Worm (Caenorhabditis elegans) whole organism, mixed stage, embryonic: ENCODE measurements around the gene ZK354.6.
"Not testable (repeated sequence)": the region's sequence is repeated elsewhere in the genome, so short reads cannot be mapped to it uniquely, and the experiment has no call there.

Experiments used
- bed-3 ChIP-seq: fragments of 200-800 bp; sonication (Bioruptor generic); optimal IDR thresholded peaks from 3 replicates; lab custom pipeline; 2018; ENCODE audit warnings: mild to moderate bottlenecking, missing genetic modification characterization, moderate library complexity, missing compliant biosample characterization
- ceh-83 ChIP-seq: fragments of 200-800 bp; sonication (Bioruptor generic); optimal IDR thresholded peaks from 2 replicates; lab custom pipeline; 2018; ENCODE audit warnings: mild to moderate bottlenecking, missing genetic modification characterization, missing compliant biosample characterization
- ces-1 ChIP-seq: fragments of 150-350 bp; optimal IDR thresholded peaks from 2 replicates; lab custom pipeline; 2014; ENCODE audit warnings: missing biosample characterization, missing genetic modification reagents, missing genetic modification characterization
- lin-13 ChIP-seq: fragments of 150-350 bp; optimal IDR thresholded peaks from 2 replicates; lab custom pipeline; 2014; ENCODE audit warnings: missing biosample characterization, missing genetic modification characterization
- snpc-4 ChIP-seq: fragments of 150-350 bp; optimal IDR thresholded peaks from 2 replicates; lab custom pipeline; 2014; ENCODE audit warnings: missing biosample characterization, missing genetic modification characterization

DNA sequence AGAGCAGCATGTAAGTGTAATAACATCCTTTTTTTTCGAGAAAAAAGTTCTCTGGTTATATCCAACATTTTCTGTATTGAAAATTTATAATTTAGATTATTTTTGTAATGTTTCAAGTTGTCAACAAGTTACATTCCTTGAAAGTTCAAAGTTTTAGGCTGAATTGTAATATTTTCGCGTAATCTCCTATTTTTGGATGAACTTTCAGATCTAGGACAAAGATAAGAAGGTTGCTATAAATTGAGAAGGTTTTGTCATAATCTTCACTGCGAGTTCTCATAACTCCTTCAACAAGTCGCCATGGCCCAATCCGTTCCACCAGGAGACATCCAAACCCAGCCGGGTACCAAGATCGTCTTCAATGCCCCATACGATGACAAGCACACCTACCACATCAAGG lies 18.9 kb upstream of the ZK354.6 start, which contains the start of gene msp-65:
- TF ChIP-seq lin-13 (tag; lab: Kevin White, UChicago); bed-3; ceh-83; snpc-4; ces-1 (GFP tag; lab: Kevin White, UChicago): not testable (repeated sequence)
